Worm (Caenorhabditis elegans) whole organism, L4/young adult: ENCODE results near the gene D1086.8.

Source experiments
- dao-5 ChIP-seq: sonication (generic microtip); optimal IDR thresholded peaks from 2 replicates; lab custom pipeline; 2016; ENCODE audit warnings: missing genotype, missing genetic modification characterization, moderate library complexity, missing compliant biosample characterization
- him-1 ChIP-seq: sonication (generic microtip); optimal IDR thresholded peaks from 2 replicates; lab custom pipeline; 2016; ENCODE audit warnings: missing genotype, missing genetic modification reagents, missing genetic modification characterization, missing compliant biosample characterization

- no peak for TF ChIP-seq him-1 (tag; lab: Kevin White, UChicago)
- TF ChIP-seq dao-5 (tag; lab: Kevin White, UChicago): no peak
Observed at ce11 chrV:14088051-14088450, 5.9 kb upstream of the D1086.8 start, which contains the start of gene D1086.19.
